Worm (Caenorhabditis elegans): Measurements from ENCODE around the gene K08F4.3.

DNA sequence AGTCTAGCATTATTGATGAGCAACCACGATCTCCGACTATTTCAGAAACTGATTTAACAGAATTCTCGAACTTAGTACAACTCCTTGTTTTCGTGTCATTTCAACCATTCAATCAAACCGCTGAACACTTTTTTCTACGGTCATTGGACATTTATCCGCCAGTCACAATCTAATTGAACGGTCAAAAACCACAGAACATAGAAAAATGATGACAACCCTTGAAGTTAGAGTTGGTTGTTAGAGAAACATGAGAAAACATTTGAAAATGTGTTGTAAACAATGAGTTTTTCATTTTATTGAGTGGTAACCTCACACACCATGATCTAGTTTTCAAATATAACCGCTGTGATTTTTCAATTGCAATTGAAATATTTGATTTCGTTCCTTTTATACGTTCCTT is 15.4 kb downstream of the K08F4.3 start:
- TF ChIP-seq nhr-28 (tag; optimal IDR thresholded peaks at IDR 0.05) = no peak
- no peak for TF ChIP-seq ZK546.5 (tag; optimal IDR thresholded peaks at IDR 0.05)
- TF ChIP-seq elt-3 (tag; optimal IDR thresholded peaks at IDR 0.05) = no peak
- TF ChIP-seq egl-27 (tag; optimal IDR thresholded peaks at IDR 0.05) = no peak
- no peak for TF ChIP-seq pha-4 (tag; optimal IDR thresholded peaks at IDR 0.05)
- TF ChIP-seq unc-39 (tag; optimal IDR thresholded peaks at IDR 0.05) = no peak
